Fruit fly (Drosophila melanogaster) whole organism, larva: ENCODE results near the gene CG43403.

Experiments used
- noc ChIP-seq: fragments of 200-800 bp; sonication (Bioruptor generic); optimal IDR thresholded peaks from 3 replicates; lab custom pipeline; 2019; ENCODE audit warnings: missing biosample characterization, mild to moderate bottlenecking, missing genetic modification characterization, moderate library complexity

The CG43403 gene

DNA sequence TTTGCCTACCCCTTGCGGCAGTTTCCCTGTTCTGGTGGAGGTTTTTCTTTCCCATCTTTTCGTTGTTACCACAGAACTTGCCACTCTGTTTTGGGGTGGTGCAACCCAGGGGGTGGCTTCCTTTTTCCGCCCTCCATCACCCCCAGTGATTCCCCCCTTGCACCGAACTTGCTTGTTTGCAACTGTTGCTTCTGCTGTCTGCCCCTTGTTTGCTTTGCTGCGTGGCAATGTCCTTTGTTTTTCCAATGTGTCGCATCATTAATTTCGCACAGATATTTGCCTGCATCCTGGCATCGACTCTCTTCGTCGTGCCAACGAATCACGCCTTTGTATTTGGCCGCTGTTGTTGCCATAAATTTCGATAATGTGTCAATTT lies 17.0 kb downstream of the CG43403 start:
- no peak for TF ChIP-seq noc (tag; lab: Kevin White, UChicago)

DNA sequence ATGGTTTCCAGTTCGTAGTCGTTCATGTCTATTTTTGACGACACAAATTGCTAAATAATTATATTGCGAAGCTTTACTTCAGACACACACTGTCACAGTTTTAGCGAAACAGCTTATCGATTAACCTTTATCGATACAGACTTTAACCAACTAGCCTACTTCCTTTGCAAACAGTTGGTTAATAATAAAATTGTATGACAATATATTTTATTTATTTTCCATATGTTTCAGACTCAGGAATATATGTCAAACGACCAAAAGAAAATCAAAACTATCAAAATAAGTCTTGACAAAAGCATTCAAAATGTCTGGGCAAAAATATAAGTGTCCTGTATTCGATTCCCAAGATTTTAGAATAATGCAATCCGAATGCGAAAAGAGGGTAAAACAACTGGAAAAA lies 27.6 kb downstream of the CG43403 start, which contains the start of the genes CG9962 and CG43851:
CG9962 (minus strand) TSS at position 101 of the 400 bp plus-strand sequence.
CG43851 (plus strand) TSS at position 267 of the 400 bp plus-strand sequence.
- TF ChIP-seq noc (tag; lab: Kevin White, UChicago), result no peak

DNA sequence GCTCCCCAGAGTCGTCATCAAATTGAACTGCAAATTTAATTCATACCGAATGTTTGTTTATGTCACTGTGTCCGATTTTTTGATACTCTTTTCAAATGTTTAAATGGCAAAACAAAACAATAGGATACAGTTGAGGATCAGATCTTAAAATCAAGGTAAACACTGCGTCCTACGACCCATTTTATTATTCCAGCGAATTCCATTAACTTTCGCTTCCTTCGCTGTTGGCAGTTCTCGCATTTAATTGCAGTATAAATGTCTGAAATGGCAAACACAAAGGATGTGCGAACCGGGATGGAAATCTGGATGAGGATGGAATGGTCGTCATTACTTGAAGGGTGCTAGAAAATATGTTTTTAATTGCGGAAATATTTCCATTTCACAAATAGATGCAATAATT lies 32.3 kb downstream of the CG43403 start, which contains the start of gene CG33125:
CG33125 (minus strand) TSS at position 101 of the 400 bp plus-strand sequence.
- TF ChIP-seq noc (tag; lab: Kevin White, UChicago), result no peak

DNA sequence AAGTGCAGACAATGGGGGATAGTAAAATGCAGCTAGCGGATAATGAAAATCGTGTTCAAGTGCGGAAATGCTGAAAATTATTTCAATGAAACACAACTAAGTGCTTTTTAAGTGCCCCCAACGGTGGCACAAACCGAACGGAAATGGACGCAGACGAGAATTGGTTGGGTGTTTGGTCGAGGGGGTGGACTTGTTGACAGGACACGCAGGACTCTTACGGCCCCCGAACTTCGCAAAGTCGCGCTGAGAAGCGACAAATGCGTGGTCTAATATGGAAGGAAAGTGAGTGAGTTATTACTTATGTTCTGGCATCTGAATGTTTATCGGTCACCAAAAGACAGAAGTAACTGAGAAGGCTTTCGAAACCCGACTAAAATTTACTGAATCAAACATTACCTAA lies 32.8 kb downstream of the CG43403 start, which contains the start of gene Prosbeta4R1:
Prosbeta4R1 (plus strand) TSS at position 301 of the 400 bp plus-strand sequence.
- TF ChIP-seq noc (tag; lab: Kevin White, UChicago), result no peak

DNA sequence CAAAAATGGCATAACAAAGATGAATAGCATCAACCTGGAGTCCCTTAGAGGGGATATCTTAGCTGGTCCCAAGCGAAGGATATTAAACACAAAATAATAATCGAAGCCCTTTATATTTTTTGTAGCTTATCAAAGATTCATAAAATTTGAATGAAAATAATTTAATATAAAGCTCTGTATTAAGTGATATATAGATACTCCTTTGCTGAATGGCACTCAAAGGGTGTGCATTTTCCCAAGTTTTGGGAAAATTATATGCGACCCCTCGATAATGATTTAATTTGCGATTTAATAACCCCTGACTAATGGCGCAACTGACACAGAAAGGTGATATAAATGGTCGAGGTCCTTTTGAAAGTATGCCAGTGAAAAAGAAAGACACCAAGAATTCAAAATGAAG lies 33.8 kb downstream of the CG43403 start, which contains the start of gene Or23a:
Or23a (plus strand) TSS at position 301 of the 400 bp plus-strand sequence.
- no peak for TF ChIP-seq noc (tag; lab: Kevin White, UChicago)

DNA sequence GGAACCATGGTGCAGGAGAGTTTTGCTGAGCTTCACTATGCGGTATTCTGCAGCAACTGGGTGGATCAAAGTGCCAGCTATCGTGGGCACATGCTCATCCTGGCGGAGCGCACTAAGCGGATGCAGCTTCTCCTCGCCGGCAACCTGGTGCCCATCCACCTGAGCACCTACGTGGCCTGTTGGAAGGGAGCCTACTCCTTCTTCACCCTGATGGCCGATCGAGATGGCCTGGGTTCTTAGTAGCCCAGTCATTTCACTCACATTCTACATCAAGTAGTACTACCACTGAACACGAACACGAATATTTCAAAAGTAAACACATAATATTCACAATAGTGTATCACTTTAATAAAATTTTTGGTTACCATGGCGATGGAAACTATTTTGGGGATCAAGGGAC lies 35.1 kb downstream of the CG43403 start, which contains the start of gene Prosbeta4R2:
Prosbeta4R2 (plus strand) TSS at position 301 of the 400 bp plus-strand sequence.
- TF ChIP-seq noc (tag; lab: Kevin White, UChicago), result no peak

DNA sequence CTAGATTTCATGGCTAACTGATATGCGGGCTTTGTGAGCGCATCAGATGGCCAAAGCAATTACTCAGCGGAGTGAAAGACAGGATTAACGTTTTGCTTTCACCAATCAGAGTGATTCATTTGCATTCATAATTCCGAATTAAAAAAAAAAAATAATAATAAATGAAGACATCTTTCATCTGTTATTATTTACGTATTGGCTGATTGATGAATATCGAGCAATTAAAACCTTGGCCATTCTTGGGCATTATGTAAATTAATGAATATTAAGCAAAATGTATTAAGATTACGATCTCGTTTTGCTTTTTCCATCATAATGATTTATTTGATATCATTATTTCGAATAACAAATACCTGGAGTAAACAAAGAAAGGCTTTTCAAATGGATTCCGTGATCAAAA lies 44.8 kb downstream of the CG43403 start, which contains the start of gene Trf4:
Trf4 (plus strand) TSS at position 301 of the 400 bp plus-strand sequence.
- TF ChIP-seq noc (tag; lab: Kevin White, UChicago), result no peak

DNA sequence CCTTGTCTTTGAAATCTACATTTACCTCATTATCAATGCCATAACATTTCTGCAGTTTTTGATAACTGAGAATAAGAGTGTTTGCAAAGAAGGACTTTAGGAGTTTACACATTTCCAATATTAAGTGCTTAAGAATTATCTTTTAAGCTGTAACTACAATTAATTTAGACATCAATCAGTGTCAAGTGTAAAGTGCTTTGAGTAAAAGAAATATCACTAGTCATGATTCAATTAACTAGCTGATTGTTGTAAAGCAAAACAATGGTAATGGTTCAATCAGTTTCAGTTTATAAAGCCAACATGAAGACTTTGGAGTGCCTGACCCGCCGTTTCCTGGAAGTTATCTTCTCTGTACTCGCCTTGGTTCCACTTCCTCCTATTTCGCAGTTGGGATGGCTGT lies 49.5 kb downstream of the CG43403 start, which contains the start of gene Gr23a:
Gr23a (plus strand) TSS at position 301 of the 400 bp plus-strand sequence.
- no peak for TF ChIP-seq noc (tag; lab: Kevin White, UChicago)
